ENCODE assay signal across 4 worm cellular contexts in genomic region chrX:10227217-10227616, ce11.
TF ChIP-seq lines count a peak whose summit lies in the region.

No protein-coding gene starts in this region.

TF ChIP-seq in whole organism, L1 larva, 84 proteins besides CTCF, POLR2A, EP300 and RAD21:
- TF ChIP-seq blmp-1 (tag; optimal IDR thresholded peaks at IDR 0.05; lab: Kevin White, UChicago) (peak; percentile 13), mef-2 (tag; optimal IDR thresholded peaks at IDR 0.05; lab: Kevin White, UChicago) (no peak), unc-98 (GFP tag; IDR thresholded peaks at IDR 0.05; lab: Robert Waterston, UW) (no peak), rnt-1 (tag; optimal IDR thresholded peaks at IDR 0.05; lab: Kevin White, UChicago) (no peak), nhr-84 (tag; optimal IDR thresholded peaks at IDR 0.05; lab: Kevin White, UChicago) (no peak)

TF ChIP-seq in whole organism, L2 larva, 48 proteins besides CTCF, POLR2A, EP300 and RAD21:
- TF ChIP-seq crh-2 (tag; optimal IDR thresholded peaks at IDR 0.05; lab: Kevin White, UChicago) (no peak), nhr-11 (tag; optimal IDR thresholded peaks at IDR 0.05; lab: Kevin White, UChicago) (no peak), peb-1 (tag; optimal IDR thresholded peaks at IDR 0.05; lab: Kevin White, UChicago) (no peak), lin-39 (tag; optimal IDR thresholded peaks at IDR 0.05; lab: Kevin White, UChicago) (no peak), nhr-77 (tag; optimal IDR thresholded peaks at IDR 0.05; lab: Kevin White, UChicago) (no peak), R02D3.7 (tag; optimal IDR thresholded peaks at IDR 0.05; lab: Kevin White, UChicago) (no peak), nhr-129 (tag; optimal IDR thresholded peaks at IDR 0.05; lab: Kevin White, UChicago) (no peak), nhr-25 (tag; optimal IDR thresholded peaks at IDR 0.05; lab: Kevin White, UChicago) (peak; percentile 14), elt-1 (tag; optimal IDR thresholded peaks at IDR 0.05; lab: Kevin White, UChicago) (peak; percentile 66)

TF ChIP-seq in whole organism, L3 larva, 47 proteins besides CTCF, POLR2A, EP300 and RAD21:
- TF ChIP-seq skn-1 (tag; optimal IDR thresholded peaks at IDR 0.05; lab: Kevin White, UChicago) (no peak), elt-1 (tag; optimal IDR thresholded peaks at IDR 0.05; lab: Kevin White, UChicago) (peak; percentile 73), nhr-12 (tag; optimal IDR thresholded peaks at IDR 0.05; lab: Kevin White, UChicago) (no peak), egl-5 (tag; optimal IDR thresholded peaks at IDR 0.05; lab: Kevin White, UChicago) (no peak), snpc-4 (tag; optimal IDR thresholded peaks at IDR 0.05; lab: Kevin White, UChicago) (no peak), pha-4 (tag; optimal IDR thresholded peaks at IDR 0.05; lab: Kevin White, UChicago) (no peak), jun-1 (tag; optimal IDR thresholded peaks at IDR 0.05; lab: Kevin White, UChicago) (no peak), nfya-1 (tag; optimal IDR thresholded peaks at IDR 0.05; lab: Kevin White, UChicago; ENCODE audit: insufficient read depth) (no peak), mml-1 (tag; optimal IDR thresholded peaks at IDR 0.05; lab: Kevin White, UChicago) (no peak), nhr-23 (tag; optimal IDR thresholded peaks at IDR 0.05; lab: Kevin White, UChicago) (peak; percentile 38), ceh-9 (tag; optimal IDR thresholded peaks at IDR 0.05; lab: Kevin White, UChicago) (no peak), nhr-43 (tag; optimal IDR thresholded peaks at IDR 0.05; lab: Kevin White, UChicago; ENCODE audit: poor library complexity, severe bottlenecking) (no peak), R02D3.7 (tag; optimal IDR thresholded peaks at IDR 0.05; lab: Kevin White, UChicago) (no peak)

TF ChIP-seq in whole organism, mixed stage, embryonic, 35 proteins besides CTCF, POLR2A, EP300 and RAD21:
- no peak for TF ChIP-seq unc-120 (tag; optimal IDR thresholded peaks at IDR 0.05; lab: Kevin White, UChicago; ENCODE audit: poor library complexity, severe bottlenecking)
- TF ChIP-seq snpc-4 (tag; optimal IDR thresholded peaks at IDR 0.05; lab: Kevin White, UChicago) = no peak
- TF ChIP-seq sem-2 (GFP tag; optimal IDR thresholded peaks at IDR 0.05; lab: Kevin White, UChicago) = no peak
- TF ChIP-seq lin-13 (tag; optimal IDR thresholded peaks at IDR 0.05; lab: Kevin White, UChicago) = no peak
- TF ChIP-seq flh-1 (GFP tag; optimal IDR thresholded peaks at IDR 0.05; lab: Kevin White, UChicago) = no peak
- no peak for TF ChIP-seq nhr-237 (tag; optimal IDR thresholded peaks at IDR 0.05; lab: Kevin White, UChicago)
- peak; percentile 50 for TF ChIP-seq elt-1 (tag; optimal IDR thresholded peaks at IDR 0.05; lab: Kevin White, UChicago; ENCODE audit: borderline replicate concordance, insufficient read depth)
TF ChIP-seq in whole organism, mixed stage, embryonic: peak in this region for 1.

Comparison
In these comparisons a context has a peak if more than half of its experiments do, and no peak if none do; other contexts are left out.
1. Of the 22 proteins assayed by ChIP-seq in both whole organism, L1 larva and whole organism, L2 larva: peak only in whole organism, L1 larva: blmp-1; only in whole organism, L2 larva: none; in both: none; in neither: 21.